Fruit fly (Drosophila melanogaster): ENCODE data around the gene side-III.

The side-III gene

DNA sequence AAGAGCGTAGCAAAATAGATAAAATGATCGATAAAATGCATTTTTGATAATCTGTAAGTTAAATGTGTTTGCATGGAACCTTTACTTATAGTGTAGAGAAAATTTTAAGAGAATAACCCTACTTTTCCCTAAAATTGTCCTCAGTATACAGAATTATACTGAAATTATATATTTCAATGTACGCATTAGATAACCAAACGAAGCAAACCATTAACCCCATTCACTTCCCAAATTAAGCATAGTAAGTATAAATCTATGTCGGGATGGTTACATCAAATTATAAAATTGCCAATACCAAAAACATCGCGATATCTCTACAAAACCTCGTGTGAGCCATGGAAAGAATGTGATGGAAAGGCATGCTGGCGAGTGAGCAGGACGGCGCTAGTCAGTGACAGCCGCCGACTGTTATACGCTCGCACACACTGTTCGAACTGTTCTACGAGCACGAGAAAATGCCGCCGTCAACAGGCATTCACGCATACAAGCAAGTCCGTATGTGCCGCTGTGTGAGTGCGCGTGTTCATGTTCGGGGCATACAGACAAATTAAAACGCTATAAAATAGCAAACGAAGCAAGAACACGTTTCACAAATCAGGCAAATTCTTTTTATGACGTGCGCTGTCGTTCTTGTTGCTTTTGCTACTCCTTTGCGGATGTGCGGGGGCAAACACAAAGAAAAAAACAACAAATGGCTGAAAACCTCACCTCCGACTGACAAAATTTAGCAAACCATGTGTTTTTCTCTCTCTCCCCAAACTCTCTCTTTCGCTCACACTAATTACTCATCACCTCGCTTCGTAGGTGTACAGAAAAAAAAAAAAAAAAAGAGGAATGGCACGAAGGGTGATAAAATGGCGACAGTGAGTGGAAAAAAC is 48.0 kb upstream of the side-III start (continued):
- TF ChIP-seq salr (GFP tag; optimal IDR thresholded peaks at IDR 0.05), result peak in 1 of 2 experiments; percentile 55
- TF ChIP-seq CG8632 (GFP tag; optimal IDR thresholded peaks at IDR 0.05), result no peak
- peak; percentile 42 for TF ChIP-seq spab (GFP tag; optimal IDR thresholded peaks at IDR 0.05)
- no peak for TF ChIP-seq CG8119 (GFP tag; IDR thresholded peaks at IDR 0.05)
- peak; percentile 11 for TF ChIP-seq CG10669 (GFP tag; optimal IDR thresholded peaks at IDR 0.05)
- TF ChIP-seq CG1621 (tag; optimal IDR thresholded peaks at IDR 0.05), result peak; percentile 44
- TF ChIP-seq lz (GFP tag; optimal IDR thresholded peaks at IDR 0.05), result no peak
- TF ChIP-seq vri (GFP tag; optimal IDR thresholded peaks at IDR 0.05), result peak; percentile 53
- no peak for TF ChIP-seq Hr39 (GFP tag; optimal IDR thresholded peaks at IDR 0.05)

DNA sequence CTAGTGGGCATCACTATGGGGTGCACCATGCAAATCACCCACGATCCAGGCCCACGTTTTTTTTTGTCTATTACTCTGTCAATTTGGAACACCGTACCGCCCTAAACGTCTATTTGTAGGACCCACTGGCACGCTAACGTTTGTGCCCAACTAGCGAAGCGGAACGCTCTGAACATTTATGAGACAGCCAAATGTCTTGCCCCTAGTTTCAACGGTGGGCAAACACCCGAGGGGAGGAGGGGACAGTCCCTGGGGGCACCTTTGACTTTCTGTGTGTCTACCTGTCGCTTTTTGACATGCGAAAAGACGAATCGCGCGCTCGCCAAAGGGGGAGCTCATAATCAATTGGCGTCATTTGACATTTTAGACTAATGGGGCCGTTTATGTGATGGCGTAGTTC is 47.2 kb upstream of the side-III start:
- TF ChIP-seq Sox102F (GFP tag; optimal IDR thresholded peaks at IDR 0.05) (no peak), svp (GFP tag) (peak; percentile 13)

DNA sequence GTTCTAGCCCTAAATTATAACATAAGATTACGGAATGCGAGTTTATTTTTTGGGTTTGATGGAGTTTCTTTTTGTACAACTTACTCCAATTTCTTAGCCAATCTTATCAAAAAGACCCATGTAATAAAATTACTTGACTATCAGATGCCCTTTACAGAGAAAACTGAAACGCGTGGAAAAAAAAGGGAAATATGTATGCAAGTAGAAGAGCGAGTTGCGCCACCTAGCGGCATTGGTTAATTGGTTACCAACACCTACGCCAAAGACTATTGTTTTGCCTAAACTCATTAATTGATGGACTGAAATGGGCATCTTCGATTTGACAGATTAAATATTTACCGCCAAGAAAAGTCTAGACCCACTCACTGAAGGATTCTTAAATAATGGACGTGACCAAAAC is 39.5 kb upstream of the side-III start:
- TF ChIP-seq CG7368 (GFP tag; optimal IDR thresholded peaks at IDR 0.05) (no peak), Blimp-1 (GFP tag; optimal IDR thresholded peaks at IDR 0.05) (no peak), Smox (GFP tag; optimal IDR thresholded peaks at IDR 0.05) (no peak), Hr4 (GFP tag; optimal IDR thresholded peaks at IDR 0.05) (no peak), Eip78C (GFP tag) (no peak), CG6276 (GFP tag; optimal IDR thresholded peaks at IDR 0.05) (no peak), CG11902 (GFP tag; optimal IDR thresholded peaks at IDR 0.05) (no peak), Sox15 (GFP tag; optimal IDR thresholded peaks at IDR 0.05) (no peak), CG11762 (GFP tag; optimal IDR thresholded peaks at IDR 0.05; ENCODE audit: insufficient read depth) (no peak), CG8319 (GFP tag; optimal IDR thresholded peaks at IDR 0.05) (no peak), eg (GFP tag; IDR thresholded peaks at IDR 0.05) (no peak), cyc (GFP tag; optimal IDR thresholded peaks at IDR 0.05) (no peak), CG32006 (GFP tag; optimal IDR thresholded peaks at IDR 0.05) (no peak), CG6163 (GFP tag; IDR thresholded peaks at IDR 0.05) (no peak), spab (GFP tag; optimal IDR thresholded peaks at IDR 0.05) (no peak), Ets96B (tag; optimal IDR thresholded peaks at IDR 0.05) (no peak)

DNA sequence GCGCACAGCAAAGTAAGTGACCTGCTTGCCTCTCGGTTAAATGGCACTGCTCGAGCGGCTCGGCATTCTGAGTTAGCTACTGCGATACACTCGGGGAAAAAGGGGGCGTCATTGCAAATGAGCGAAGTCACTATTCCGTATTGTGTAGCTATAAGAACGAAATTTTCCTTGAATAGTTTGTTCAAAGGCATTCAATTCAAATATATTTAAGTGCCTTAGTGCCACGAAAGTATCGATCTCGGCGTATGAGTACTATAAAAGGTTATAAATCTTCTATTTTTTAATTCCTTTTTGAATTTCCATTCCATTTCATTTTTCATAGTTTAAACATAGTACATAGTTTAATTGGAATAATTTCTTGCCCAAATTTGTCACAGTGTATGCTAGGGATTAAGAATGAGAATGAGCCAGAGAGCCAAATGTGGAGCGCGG is 38.9 kb upstream of the side-III start:
- TF ChIP-seq CG6163 (GFP tag; IDR thresholded peaks at IDR 0.05), result no peak; the same call in 2 of the 3 replicates
- TF ChIP-seq CG6276 (GFP tag; optimal IDR thresholded peaks at IDR 0.05), result no peak
- TF ChIP-seq CG4318 (GFP tag; optimal IDR thresholded peaks at IDR 0.05), result peak; percentile 2
- peak; percentile 16 for TF ChIP-seq cyc (GFP tag; optimal IDR thresholded peaks at IDR 0.05)
- TF ChIP-seq dsx (GFP tag; optimal IDR thresholded peaks at IDR 0.05; ENCODE audit: poor library complexity, severe bottlenecking), result no peak
- no peak for TF ChIP-seq CG34406 (GFP tag; optimal IDR thresholded peaks at IDR 0.05)
- TF ChIP-seq Sox15 (GFP tag; optimal IDR thresholded peaks at IDR 0.05), result no peak
- TF ChIP-seq topi (GFP tag; optimal IDR thresholded peaks at IDR 0.05), result peak; percentile 7
- no peak for TF ChIP-seq net (GFP tag; optimal IDR thresholded peaks at IDR 0.05)
- no peak for TF ChIP-seq Lpt (GFP tag; optimal IDR thresholded peaks at IDR 0.05)
- peak; percentile 80 for TF ChIP-seq Eip78C (GFP tag)
- peak; percentile 32; the same call in 1 of the 3 replicates for TF ChIP-seq CG8119 (GFP tag; IDR thresholded peaks at IDR 0.05)
- TF ChIP-seq Hr39 (GFP tag; optimal IDR thresholded peaks at IDR 0.05), result peak; percentile 20
- peak; percentile 2 for TF ChIP-seq fd59A (GFP tag; optimal IDR thresholded peaks at IDR 0.05)
- peak; percentile 17 for TF ChIP-seq acj6 (GFP tag; optimal IDR thresholded peaks at IDR 0.05)
- no peak for TF ChIP-seq CG11762 (GFP tag; optimal IDR thresholded peaks at IDR 0.05; ENCODE audit: insufficient read depth)
- peak; percentile 10 for TF ChIP-seq CG10669 (GFP tag; optimal IDR thresholded peaks at IDR 0.05)
- TF ChIP-seq achi (GFP tag; optimal IDR thresholded peaks at IDR 0.05), result peak; percentile 29
- TF ChIP-seq eg (GFP tag; IDR thresholded peaks at IDR 0.05), result no peak
- TF ChIP-seq CG31627 (GFP tag; optimal IDR thresholded peaks at IDR 0.05), result peak; percentile 35
- peak; percentile 49 for TF ChIP-seq OdsH (GFP tag; optimal IDR thresholded peaks at IDR 0.05)
- peak; percentile 39 for TF ChIP-seq esn (GFP tag; optimal IDR thresholded peaks at IDR 0.05)
- TF ChIP-seq CG32006 (GFP tag; optimal IDR thresholded peaks at IDR 0.05), result peak; percentile 57
- TF ChIP-seq Ets21C (GFP tag; optimal IDR thresholded peaks at IDR 0.05), result no peak
- TF ChIP-seq CG6808 (GFP tag; optimal IDR thresholded peaks at IDR 0.05), result no peak
- TF ChIP-seq CG3919 (GFP tag; optimal IDR thresholded peaks at IDR 0.05), result peak; percentile 43
- peak; percentile 33 for TF ChIP-seq pdm3 (GFP tag; optimal IDR thresholded peaks at IDR 0.05)
- no peak for TF ChIP-seq spab (GFP tag; optimal IDR thresholded peaks at IDR 0.05)
- TF ChIP-seq Hr4 (GFP tag; optimal IDR thresholded peaks at IDR 0.05), result peak; percentile 34
- no peak for TF ChIP-seq lz (GFP tag; optimal IDR thresholded peaks at IDR 0.05)
- peak; percentile 61 for TF ChIP-seq svp (GFP tag)
- TF ChIP-seq Sox102F (GFP tag; optimal IDR thresholded peaks at IDR 0.05), result peak; percentile 9

Data from whole organism, prepupa.